Fruit fly (Drosophila melanogaster): ENCODE results near the gene aux.

DNA sequence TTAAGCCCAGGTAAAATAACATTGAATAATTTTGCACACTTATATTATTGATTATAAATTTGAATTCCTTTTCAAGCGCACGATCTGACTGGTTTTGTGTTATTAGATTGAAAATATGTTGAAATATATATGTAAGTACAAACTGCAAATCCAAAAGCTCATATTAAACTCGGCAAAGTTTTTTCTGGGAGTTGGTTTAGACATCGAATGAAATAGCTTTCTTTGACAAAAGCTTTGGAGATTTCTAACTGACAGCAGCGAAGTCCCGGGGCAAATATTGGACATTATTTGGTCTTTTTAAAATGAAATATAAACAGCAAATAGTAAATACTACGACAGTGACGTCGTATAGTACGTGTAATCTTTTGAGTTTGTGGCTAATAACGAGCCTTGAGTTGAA is 39.7 kb downstream of the aux start, which contains the start of gene TwdlG:
- TF ChIP-seq dl (GFP tag; optimal IDR thresholded peaks at IDR 0.05; ENCODE audit: insufficient read depth in 1 of 2, partially characterized antibody in 2 of 2) (no peak), h (GFP tag; optimal IDR thresholded peaks at IDR 0.05) (no peak), Hr78 (GFP tag; optimal IDR thresholded peaks at IDR 0.05) (no peak)
